Fruit fly (Drosophila melanogaster) whole organism, embryonic: ENCODE data around the gene oxt.

Experiments
- Abd-B ChIP-seq: fragments of 200-800 bp; sonication (Bioruptor generic); optimal IDR thresholded peaks from 2 replicates; lab custom pipeline; 2018; ENCODE audit warnings: missing biosample characterization, mild to moderate bottlenecking, missing genetic modification characterization, moderate library complexity
- Atf3 ChIP-seq: fragments of 200-800 bp; sonication (Bioruptor generic); optimal IDR thresholded peaks from 3 replicates; lab custom pipeline; 2016; ENCODE audit warnings: missing biosample characterization, missing genetic modification characterization
- Blimp-1 ChIP-seq: fragments of 200-800 bp; sonication (Bioruptor generic); optimal IDR thresholded peaks from 3 replicates; lab custom pipeline; 2018; ENCODE audit warnings: missing biosample characterization, missing genetic modification characterization, mild to moderate bottlenecking, moderate library complexity, missing genetic modification reagents
- CG10267 ChIP-seq: fragments of 200-800 bp; sonication (Bioruptor generic); optimal IDR thresholded peaks from 2 replicates; lab custom pipeline; 2018; ENCODE audit warnings: missing biosample characterization, mild to moderate bottlenecking, missing genetic modification characterization, moderate library complexity
- CG12236 ChIP-seq: fragments of 200-800 bp; sonication (Bioruptor generic); optimal IDR thresholded peaks from 2 replicates; lab custom pipeline; 2016; ENCODE audit warnings: missing biosample characterization, missing genetic modification characterization
- CG13624 ChIP-seq: fragments of 200-800 bp; sonication (Bioruptor generic); optimal IDR thresholded peaks from 2 replicates; lab custom pipeline; 2016; ENCODE audit warnings: missing biosample characterization, missing genetic modification characterization
- CG14860 ChIP-seq: fragments of 200-800 bp; sonication (Bioruptor generic); IDR thresholded peaks from 3 replicates; pipeline ENCODE4 v1.3.6; 2022; ENCODE audit warnings: missing biosample characterization, missing genetic modification characterization; ENCODE audit not compliant: partially characterized antibody
- CG16863 ChIP-seq: fragments of 200-800 bp; sonication (Bioruptor generic); optimal IDR thresholded peaks from 3 replicates; lab custom pipeline; 2016; ENCODE audit warnings: missing biosample characterization, missing genetic modification characterization
- CG18619 ChIP-seq: fragments of 200-800 bp; sonication (Bioruptor generic); optimal IDR thresholded peaks from 3 replicates; lab custom pipeline; 2017; ENCODE audit warnings: missing biosample characterization, mild to moderate bottlenecking, missing genetic modification characterization
- CG2202 ChIP-seq: fragments of 200-800 bp; sonication (Bioruptor generic); optimal IDR thresholded peaks from 2 replicates; lab custom pipeline; 2018; ENCODE audit warnings: missing biosample characterization, mild to moderate bottlenecking, missing genetic modification characterization
- CG33557 ChIP-seq: fragments of 200-800 bp; sonication (Bioruptor generic); optimal IDR thresholded peaks from 2 replicates; lab custom pipeline; 2019; ENCODE audit warnings: missing biosample characterization, mild to moderate bottlenecking, missing genetic modification characterization, moderate library complexity
- CG7745 ChIP-seq: fragments of 200-800 bp; sonication (Bioruptor generic); optimal IDR thresholded peaks from 2 replicates; lab custom pipeline; 2018; ENCODE audit warnings: missing biosample characterization, mild to moderate bottlenecking, missing genetic modification characterization, moderate library complexity
- CG7928 ChIP-seq: fragments of 200-800 bp; sonication (Bioruptor generic); optimal IDR thresholded peaks from 2 replicates; lab custom pipeline; 2017; ENCODE audit warnings: missing biosample characterization, mild to moderate bottlenecking, missing genetic modification characterization
- CG8290 ChIP-seq, 3 experiments: fragments of 200-800 bp; sonication (Bioruptor generic); optimal IDR thresholded peaks; 2 replicates each; lab custom pipeline; 2016 to 2019; ENCODE audit warnings: missing biosample characterization in 3 of 3, missing genetic modification characterization in 3 of 3, mild to moderate bottlenecking in 2 of 3, moderate library complexity in 1 of 3
- CG8388 ChIP-seq: fragments of 200-800 bp; sonication (Bioruptor generic); optimal IDR thresholded peaks from 2 replicates; lab custom pipeline; 2019; ENCODE audit warnings: missing biosample characterization, mild to moderate bottlenecking, missing genetic modification characterization, moderate library complexity
- Dref ChIP-seq: fragments of 200-800 bp; sonication (Bioruptor generic); IDR thresholded peaks from 2 replicates; pipeline ENCODE4 v1.3.6; 2022; ENCODE audit warnings: missing biosample characterization, missing genetic modification characterization
- Drgx ChIP-seq: fragments of 200-800 bp; sonication (Bioruptor generic); IDR thresholded peaks from 2 replicates; pipeline ENCODE4 v1.3.6; 2022; ENCODE audit warnings: missing biosample characterization, missing genetic modification characterization
- Fer1 ChIP-seq: fragments of 200-800 bp; sonication (Bioruptor generic); optimal IDR thresholded peaks from 2 replicates; lab custom pipeline; 2017; ENCODE audit warnings: missing biosample characterization, mild to moderate bottlenecking, missing genetic modification characterization
- Gsc ChIP-seq: fragments of 200-800 bp; sonication (Bioruptor generic); IDR thresholded peaks from 2 replicates; pipeline ENCODE4 v1.3.6; 2022; ENCODE audit warnings: missing biosample characterization, missing genetic modification characterization
- HLH3B ChIP-seq: fragments of 200-800 bp; sonication (Bioruptor generic); IDR thresholded peaks from 2 replicates; pipeline ENCODE4 v1.3.6; 2022; ENCODE audit warnings: missing biosample characterization, missing genetic modification characterization
- HLHmδ ChIP-seq: fragments of 200-800 bp; sonication (Bioruptor generic); optimal IDR thresholded peaks from 2 replicates; lab custom pipeline; 2018; ENCODE audit warnings: missing biosample characterization, mild to moderate bottlenecking, missing genetic modification characterization, moderate library complexity
- Max ChIP-seq: fragments of 200-800 bp; sonication (Bioruptor generic); optimal IDR thresholded peaks from 2 replicates; lab custom pipeline; 2016; ENCODE audit warnings: missing biosample characterization, mild to moderate bottlenecking, missing genetic modification characterization
- NFAT ChIP-seq: fragments of 200-800 bp; sonication (Bioruptor generic); IDR thresholded peaks from 2 replicates; pipeline ENCODE4 v1.3.6; 2022; ENCODE audit warnings: missing biosample characterization, missing genetic modification characterization
- Poxn ChIP-seq: fragments of 200-800 bp; sonication (Bioruptor generic); IDR thresholded peaks from 2 replicates; pipeline ENCODE4 v1.3.6; 2022; ENCODE audit warnings: missing biosample characterization, missing genetic modification characterization
- Sin3A ChIP-seq: fragments of >200 bp; optimal IDR thresholded peaks from 2 replicates; lab custom pipeline; 2018
- Taf1 ChIP-seq: fragments of 200-800 bp; sonication (Bioruptor generic); IDR thresholded peaks from 2 replicates; pipeline ENCODE4 v1.3.6; 2022; ENCODE audit warnings: missing biosample characterization, missing genetic modification characterization
- Xbp1 ChIP-seq: fragments of 200-800 bp; sonication (Bioruptor generic); optimal IDR thresholded peaks from 3 replicates; lab custom pipeline; 2016; ENCODE audit warnings: missing biosample characterization, mild to moderate bottlenecking, missing genetic modification characterization
- abd-A ChIP-seq: fragments of 200-800 bp; sonication (Bioruptor generic); optimal IDR thresholded peaks from 3 replicates; lab custom pipeline; 2019; ENCODE audit warnings: missing biosample characterization, mild to moderate bottlenecking, missing genetic modification characterization, moderate library complexity
- al ChIP-seq: fragments of 200-800 bp; sonication (Bioruptor generic); IDR thresholded peaks from 2 replicates; pipeline ENCODE4 v1.3.6; 2022; ENCODE audit warnings: missing biosample characterization, missing genetic modification characterization
- az2 ChIP-seq: fragments of 200-800 bp; sonication (Bioruptor generic); optimal IDR thresholded peaks from 3 replicates; lab custom pipeline; 2016; ENCODE audit warnings: missing biosample characterization, missing genetic modification characterization
- cad ChIP-seq: fragments of >200 bp; optimal IDR thresholded peaks from 2 replicates; lab custom pipeline; 2017; ENCODE audit warnings: missing biosample characterization, missing genetic modification characterization
- croc ChIP-seq: fragments of 200-800 bp; sonication (Bioruptor generic); conservative IDR thresholded peaks from 3 replicates; pipeline ENCODE4 v1.3.6; 2022; ENCODE audit warnings: missing biosample characterization, missing genetic modification characterization
- fd3F ChIP-seq: fragments of 200-800 bp; sonication (Bioruptor generic); optimal IDR thresholded peaks from 2 replicates; lab custom pipeline; 2018; ENCODE audit warnings: missing biosample characterization, mild to moderate bottlenecking, missing genetic modification characterization, moderate library complexity
- fru ChIP-seq: fragments of >200 bp; optimal IDR thresholded peaks from 2 replicates; lab custom pipeline; 2017
- gro ChIP-seq: fragments of 200-800 bp; sonication (Bioruptor generic); optimal IDR thresholded peaks from 2 replicates; lab custom pipeline; 2016; ENCODE audit warnings: missing biosample characterization, missing genetic modification characterization
- ham ChIP-seq: fragments of 200-800 bp; sonication (Bioruptor generic); IDR thresholded peaks from 2 replicates; pipeline ENCODE4 v1.3.6; 2022; ENCODE audit warnings: missing biosample characterization, missing genetic modification characterization
- ind ChIP-seq: fragments of 200-800 bp; sonication (Bioruptor generic); optimal IDR thresholded peaks from 3 replicates; lab custom pipeline; 2016; ENCODE audit warnings: missing biosample characterization, missing genetic modification characterization
- klu ChIP-seq: fragments of 200-800 bp; sonication (Bioruptor generic); IDR thresholded peaks from 2 replicates; pipeline ENCODE4 v1.3.6; 2022; ENCODE audit warnings: missing biosample characterization, missing genetic modification characterization
- knrl ChIP-seq: fragments of 200-800 bp; sonication (Bioruptor generic); IDR thresholded peaks from 3 replicates; pipeline ENCODE4 v1.3.6; 2022; ENCODE audit warnings: missing biosample characterization, missing genetic modification characterization; ENCODE audit not compliant: partially characterized antibody
- lilli ChIP-seq: fragments of 200-800 bp; sonication (Bioruptor generic); optimal IDR thresholded peaks from 3 replicates; lab custom pipeline; 2016; ENCODE audit warnings: missing biosample characterization, missing genetic modification characterization
- nerfin-1 ChIP-seq: fragments of 200-800 bp; sonication (Bioruptor generic); optimal IDR thresholded peaks from 3 replicates; lab custom pipeline; 2019; ENCODE audit warnings: missing biosample characterization, mild to moderate bottlenecking, missing genetic modification characterization, moderate library complexity
- nerfin-2 ChIP-seq: fragments of 200-800 bp; sonication (Bioruptor generic); IDR thresholded peaks from 2 replicates; pipeline ENCODE4 v1.3.6; 2022; ENCODE audit warnings: missing biosample characterization, missing genetic modification characterization; ENCODE audit not compliant: partially characterized antibody
- p53 ChIP-seq: fragments of 200-800 bp; sonication (Bioruptor generic); optimal IDR thresholded peaks from 2 replicates; lab custom pipeline; 2016; ENCODE audit warnings: missing biosample characterization, missing genetic modification characterization
- sisA ChIP-seq: fragments of 200-800 bp; sonication (Bioruptor generic); IDR thresholded peaks from 2 replicates; pipeline ENCODE4 v1.3.6; 2022; ENCODE audit warnings: missing biosample characterization, missing genetic modification characterization
- slou ChIP-seq: fragments of 200-800 bp; sonication (Bioruptor generic); optimal IDR thresholded peaks from 3 replicates; lab custom pipeline; 2016; ENCODE audit warnings: missing biosample characterization, missing genetic modification characterization
- sug ChIP-seq: fragments of 200-800 bp; optimal IDR thresholded peaks from 2 replicates; lab custom pipeline; 2019; ENCODE audit warnings: missing biosample characterization, mild to moderate bottlenecking, missing genetic modification characterization, moderate library complexity
- twi ChIP-seq: fragments of 200-800 bp; optimal IDR thresholded peaks from 2 replicates; lab custom pipeline; 2019; ENCODE audit warnings: missing biosample characterization, mild to moderate bottlenecking, missing genetic modification characterization, moderate library complexity
- usp ChIP-seq: fragments of >200 bp; optimal IDR thresholded peaks from 2 replicates; lab custom pipeline; 2017; ENCODE audit warnings: missing biosample characterization, missing genetic modification characterization
- wor ChIP-seq: fragments of 200-800 bp; sonication (Bioruptor generic); IDR thresholded peaks from 2 replicates; pipeline ENCODE4 v1.3.6; 2022; ENCODE audit warnings: missing biosample characterization, missing genetic modification characterization
- zen2 ChIP-seq: fragments of 200-800 bp; sonication (Bioruptor generic); IDR thresholded peaks from 3 replicates; pipeline ENCODE4 v1.3.6; 2022; ENCODE audit warnings: missing biosample characterization, missing genetic modification characterization; ENCODE audit not compliant: partially characterized antibody

oxt gene

dm6 chr3L:2265692-2266444 is 3.4 kb upstream of the oxt start, which contains the start of the genes ecd and CG13806 (continued):
- TF ChIP-seq Blimp-1 (GFP tag; lab: Kevin White, UChicago) = no peak
- TF ChIP-seq klu (GFP tag; lab: Robert Waterston, UW) = 0 out of 2 replicates have a peak, but pooled peaks have one; percentile 23
- TF ChIP-seq CG7745 (tag; lab: Kevin White, UChicago) = no peak
- peak; percentile 19 for TF ChIP-seq ind
- no peak for TF ChIP-seq CG10267 (tag; lab: Kevin White, UChicago)
- no peak for TF ChIP-seq fru (lab: Kevin White, UChicago)
- TF ChIP-seq CG18619 = no peak
- peak; percentile 96 for TF ChIP-seq nerfin-1 (tag; lab: Kevin White, UChicago)
- TF ChIP-seq CG7928 (GFP tag; lab: Kevin White, UChicago) = peak; percentile 17
- no peak for TF ChIP-seq Poxn
- TF ChIP-seq HLH3B (GFP tag; lab: Robert Waterston, UW) = no peak
- TF ChIP-seq CG14860 (GFP tag; lab: Robert Waterston, UW) = peak; percentile 81
- no peak for TF ChIP-seq sug (tag; lab: Kevin White, UChicago)
- TF ChIP-seq CG16863 (GFP tag; lab: Kevin White, UChicago) = peak; percentile 26
- TF ChIP-seq CG12236 (GFP tag; lab: Kevin White, UChicago) = no peak
- TF ChIP-seq HLHmδ (GFP tag; lab: Kevin White, UChicago) = peak; percentile 33
- TF ChIP-seq CG8290 (GFP tag; optimal IDR thresholded peaks at IDR 0.05; lab: Kevin White, UChicago) = no peak
- peak; percentile 15 to 79 for TF ChIP-seq CG8290 (tag; optimal IDR thresholded peaks at IDR 0.05; lab: Kevin White, UChicago)
- peak; percentile 76 for TF ChIP-seq nerfin-2 (GFP tag; lab: Robert Waterston, UW)
- peak; percentile 83 for TF ChIP-seq Abd-B (GFP tag; lab: Kevin White, UChicago)
- TF ChIP-seq twi (tag; lab: Kevin White, UChicago) = no peak
- no peak for TF ChIP-seq croc (GFP tag; lab: Robert Waterston, UW)
- no peak for TF ChIP-seq Gsc
- TF ChIP-seq CG33557 (GFP tag; lab: Kevin White, UChicago) = no peak
- TF ChIP-seq CG2202 (tag; lab: Kevin White, UChicago) = no peak
- TF ChIP-seq lilli (GFP tag; lab: Kevin White, UChicago) = peak; percentile 60
- no peak for TF ChIP-seq Atf3 (GFP tag; lab: Kevin White, UChicago)
- no peak for TF ChIP-seq slou
- peak; percentile 80 for TF ChIP-seq NFAT (GFP tag; lab: Robert Waterston, UW)
- TF ChIP-seq Sin3A (lab: Kevin White, UChicago) = peak; percentile 62
- TF ChIP-seq wor (GFP tag; lab: Robert Waterston, UW) = no peak
- TF ChIP-seq p53 (GFP tag; lab: Kevin White, UChicago) = no peak
- TF ChIP-seq usp = no peak
- peak; percentile 65 for TF ChIP-seq CG13624 (GFP tag; lab: Kevin White, UChicago)
- TF ChIP-seq al (GFP tag; lab: Robert Waterston, UW) = peak; percentile 29; the same call in 1 of the 2 replicates
- peak; percentile 49 for TF ChIP-seq Dref
- peak; percentile 87 for TF ChIP-seq zen2 (GFP tag; lab: Robert Waterston, UW)
- no peak for TF ChIP-seq az2 (GFP tag; lab: Kevin White, UChicago)
- no peak for TF ChIP-seq Fer1 (GFP tag; lab: Kevin White, UChicago)
- peak; percentile 32 for TF ChIP-seq CG8388
- TF ChIP-seq Max = no peak
- TF ChIP-seq knrl (GFP tag; lab: Robert Waterston, UW) = peak; percentile 97
- TF ChIP-seq sisA (GFP tag; lab: Robert Waterston, UW) = peak; percentile 59
- no peak for TF ChIP-seq cad (GFP tag; lab: Kevin White, UChicago)
- TF ChIP-seq Drgx = no peak
- TF ChIP-seq ham (GFP tag; lab: Robert Waterston, UW) = no peak
- no peak for TF ChIP-seq gro (GFP tag; lab: Kevin White, UChicago)
- TF ChIP-seq Xbp1 (GFP tag; lab: Kevin White, UChicago) = peak; percentile 60
- TF ChIP-seq abd-A (tag; lab: Kevin White, UChicago) = no peak
- no peak; the same call in 1 of the 2 replicates for TF ChIP-seq Taf1 (GFP tag; lab: Robert Waterston, UW)
- no peak for TF ChIP-seq fd3F (GFP tag; lab: Kevin White, UChicago)
